Worm (Caenorhabditis elegans) whole organism, L2 larva: ENCODE measurements around the gene C14E2.4.

Experiments used
- aly-2 ChIP-seq: fragments of 150-350 bp; optimal IDR thresholded peaks from 2 replicates; lab custom pipeline; 2014; ENCODE audit warnings: missing biosample characterization, missing genetic modification characterization
- blmp-1 ChIP-seq: sonication (generic microtip); optimal IDR thresholded peaks from 2 replicates; lab custom pipeline; 2017; ENCODE audit warnings: missing genetic modification characterization, mild to moderate bottlenecking, missing compliant biosample characterization, antibody characterized with exemption, moderate library complexity; ENCODE audit not compliant: insufficient read depth
- elt-3 ChIP-seq: sonication (generic microtip); optimal IDR thresholded peaks from 2 replicates; lab custom pipeline; 2017; ENCODE audit warnings: missing biosample characterization, missing genetic modification characterization
- fos-1 ChIP-seq: fragments of 150-350 bp; optimal IDR thresholded peaks from 2 replicates; lab custom pipeline; 2014; ENCODE audit warnings: missing biosample characterization, missing genetic modification characterization
- nhr-11 ChIP-seq: fragments of 150-350 bp; optimal IDR thresholded peaks from 2 replicates; lab custom pipeline; 2014; ENCODE audit warnings: missing biosample characterization, missing genetic modification characterization
- snpc-4 ChIP-seq: fragments of 150-350 bp; optimal IDR thresholded peaks from 2 replicates; lab custom pipeline; 2014; ENCODE audit warnings: missing biosample characterization, missing genetic modification characterization

- TF ChIP-seq elt-3 (tag; lab: Kevin White, UChicago) (no peak), snpc-4 (tag; lab: Kevin White, UChicago) (no peak), fos-1 (tag; lab: Kevin White, UChicago) (no peak), nhr-11 (tag; lab: Kevin White, UChicago) (no peak), blmp-1 (tag; lab: Kevin White, UChicago) (no peak), aly-2 (tag; lab: Kevin White, UChicago) (no peak)
Observed at ce11 chrX:1785692-1786091, 35.4 kb downstream of the C14E2.4 start.
